Worm (Caenorhabditis elegans) whole organism, late embryonic: ENCODE measurements around the gene F13H6.5.

Experiments
- C38D4.7 ChIP-seq: fragments of 200-800 bp; sonication (Bioruptor generic); optimal IDR thresholded peaks from 2 replicates; lab custom pipeline; 2018; ENCODE audit warnings: mild to moderate bottlenecking, missing genetic modification characterization, moderate library complexity, missing compliant biosample characterization
- F13H6.1 ChIP-seq: sonication (generic microtip); optimal IDR thresholded peaks from 2 replicates; lab custom pipeline; 2016; ENCODE audit warnings: missing genetic modification characterization, missing compliant biosample characterization
- K02D7.2 ChIP-seq: sonication (generic microtip); optimal IDR thresholded peaks from 2 replicates; lab custom pipeline; 2017; ENCODE audit warnings: mild to moderate bottlenecking, missing genetic modification characterization, missing compliant biosample characterization
- K09A11.1 ChIP-seq: sonication (generic microtip); optimal IDR thresholded peaks from 2 replicates; lab custom pipeline; 2017; ENCODE audit warnings: antibody characterized with exemption, mild to moderate bottlenecking, missing genetic modification characterization, missing compliant biosample characterization; ENCODE audit not compliant: insufficient read depth
- ceh-14 ChIP-seq: sonication (generic microtip); optimal IDR thresholded peaks from 2 replicates; lab custom pipeline; 2016; ENCODE audit warnings: missing genotype, missing genetic modification characterization, missing compliant biosample characterization
- ceh-2 ChIP-seq: sonication (generic microtip); optimal IDR thresholded peaks from 2 replicates; lab custom pipeline; 2016; ENCODE audit warnings: missing genotype, missing genetic modification characterization, missing compliant biosample characterization
- ceh-24 ChIP-seq: sonication (generic microtip); optimal IDR thresholded peaks from 2 replicates; lab custom pipeline; 2016; ENCODE audit warnings: mild to moderate bottlenecking, missing genetic modification characterization, missing compliant biosample characterization
- ceh-30 ChIP-seq: fragments of 150-350 bp; optimal IDR thresholded peaks from 2 replicates; lab custom pipeline; 2014; ENCODE audit warnings: missing biosample characterization, missing genetic modification characterization
- ceh-45 ChIP-seq: fragments of 200-800 bp; sonication (Bioruptor generic); IDR thresholded peaks from 2 replicates; pipeline ENCODE4 v1.3.6; 2022; ENCODE audit warnings: missing genetic modification reagents, missing genetic modification characterization, missing compliant biosample characterization
- ceh-9 ChIP-seq: sonication (generic microtip); optimal IDR thresholded peaks from 2 replicates; lab custom pipeline; 2016; ENCODE audit warnings: mild to moderate bottlenecking, missing genetic modification characterization, inconsistent platforms, missing compliant biosample characterization
- che-1 ChIP-seq: sonication (generic microtip); optimal IDR thresholded peaks from 2 replicates; lab custom pipeline; 2016; ENCODE audit warnings: mild to moderate bottlenecking, missing genetic modification characterization, missing compliant biosample characterization
- dmd-4 ChIP-seq: sonication (generic microtip); optimal IDR thresholded peaks from 2 replicates; lab custom pipeline; 2016; ENCODE audit warnings: borderline replicate concordance, missing genetic modification characterization, missing compliant biosample characterization
- dve-1 ChIP-seq: sonication (generic microtip); optimal IDR thresholded peaks from 2 replicates; lab custom pipeline; 2017; ENCODE audit warnings: antibody characterized with exemption, mild to moderate bottlenecking, missing genetic modification characterization, missing compliant biosample characterization
- elt-2 ChIP-seq: sonication (generic microtip); optimal IDR thresholded peaks from 2 replicates; lab custom pipeline; 2016; ENCODE audit warnings: missing genetic modification reagents, missing genetic modification characterization, missing compliant biosample characterization
- elt-4 ChIP-seq: sonication (generic microtip); optimal IDR thresholded peaks from 2 replicates; lab custom pipeline; 2016; ENCODE audit warnings: missing genetic modification characterization, missing compliant biosample characterization
- hlh-15 ChIP-seq: sonication (generic microtip); optimal IDR thresholded peaks from 2 replicates; lab custom pipeline; 2016; ENCODE audit warnings: missing genetic modification characterization, missing compliant biosample characterization
- hlh-6 ChIP-seq: sonication (generic microtip); optimal IDR thresholded peaks from 2 replicates; lab custom pipeline; 2016; ENCODE audit warnings: missing genotype, missing genetic modification characterization, missing compliant biosample characterization
- hlh-8 ChIP-seq: sonication (generic microtip); optimal IDR thresholded peaks from 2 replicates; lab custom pipeline; 2016; ENCODE audit warnings: missing genotype, missing genetic modification characterization, missing compliant biosample characterization
- lin-11 ChIP-seq: fragments of 200-800 bp; sonication (Bioruptor generic); optimal IDR thresholded peaks from 2 replicates; lab custom pipeline; 2018; ENCODE audit warnings: mild to moderate bottlenecking, missing genetic modification characterization, missing compliant biosample characterization
- madf-2 ChIP-seq: sonication (generic microtip); optimal IDR thresholded peaks from 2 replicates; lab custom pipeline; 2017; ENCODE audit warnings: missing genetic modification characterization, missing compliant biosample characterization
- nhr-232 ChIP-seq: sonication (generic microtip); optimal IDR thresholded peaks from 2 replicates; lab custom pipeline; 2016; ENCODE audit warnings: missing genetic modification characterization, missing compliant biosample characterization
- odd-2 ChIP-seq: sonication (generic microtip); optimal IDR thresholded peaks from 2 replicates; lab custom pipeline; 2017; ENCODE audit warnings: antibody characterized with exemption, mild to moderate bottlenecking, missing genetic modification characterization, missing compliant biosample characterization
- pha-2 ChIP-seq: sonication (generic microtip); optimal IDR thresholded peaks from 2 replicates; lab custom pipeline; 2017; ENCODE audit warnings: mild to moderate bottlenecking, missing genetic modification characterization, missing compliant biosample characterization
- pqm-1 ChIP-seq: sonication (generic microtip); optimal IDR thresholded peaks from 2 replicates; lab custom pipeline; 2016; ENCODE audit warnings: missing genetic modification characterization, missing compliant biosample characterization
- pros-1 ChIP-seq: fragments of 150-350 bp; optimal IDR thresholded peaks from 2 replicates; lab custom pipeline; 2014; ENCODE audit warnings: missing biosample characterization, missing genetic modification reagents, missing genetic modification characterization
- ref-2 ChIP-seq: sonication (generic microtip); optimal IDR thresholded peaks from 2 replicates; lab custom pipeline; 2016; ENCODE audit warnings: missing genetic modification characterization, missing compliant biosample characterization
- sdc-2 ChIP-seq: sonication (generic microtip); optimal IDR thresholded peaks from 2 replicates; lab custom pipeline; 2016; ENCODE audit warnings: missing genotype, missing genetic modification characterization, missing compliant biosample characterization
- sox-2 ChIP-seq: fragments of 200-800 bp; sonication (Bioruptor generic); IDR thresholded peaks from 2 replicates; pipeline ENCODE4 v1.3.6; 2022; ENCODE audit warnings: missing genetic modification reagents, missing genetic modification characterization, missing compliant biosample characterization
- sox-4 ChIP-seq: sonication (generic microtip); optimal IDR thresholded peaks from 2 replicates; lab custom pipeline; 2017; ENCODE audit warnings: mild to moderate bottlenecking, missing genetic modification characterization, inconsistent platforms, missing compliant biosample characterization
- syd-9 ChIP-seq: sonication (generic microtip); optimal IDR thresholded peaks from 2 replicates; lab custom pipeline; 2016; ENCODE audit warnings: mild to moderate bottlenecking, missing genetic modification characterization, moderate library complexity, missing compliant biosample characterization
- tbx-2 ChIP-seq: sonication (generic microtip); optimal IDR thresholded peaks from 2 replicates; lab custom pipeline; 2016; ENCODE audit warnings: missing genetic modification characterization, missing compliant biosample characterization
- tbx-7 ChIP-seq: sonication (generic microtip); optimal IDR thresholded peaks from 2 replicates; lab custom pipeline; 2016; ENCODE audit warnings: missing genotype, missing genetic modification characterization, missing compliant biosample characterization
- unc-3 ChIP-seq, 2 experiments: fragments of 200-800 bp in 1 of 2; sonication (Bioruptor generic) in 1 of 2; sonication (generic microtip) in 1 of 2; conservative IDR thresholded peaks in 1 of 2; optimal IDR thresholded peaks in 1 of 2; 2 replicates each; pipeline versions ENCODE4 v1.3.6 to Lab custom; 2016 to 2022; ENCODE audit warnings: missing compliant biosample characterization in 2 of 2, missing genetic modification characterization in 2 of 2, missing genetic modification reagents in 1 of 2
- unc-42 ChIP-seq: sonication (generic microtip); optimal IDR thresholded peaks from 2 replicates; lab custom pipeline; 2016; ENCODE audit warnings: missing genotype, missing genetic modification characterization, missing compliant biosample characterization
- unc-86 ChIP-seq: sonication (generic microtip); optimal IDR thresholded peaks from 2 replicates; lab custom pipeline; 2016; ENCODE audit warnings: missing genetic modification characterization, missing compliant biosample characterization

The F13H6.5 gene

DNA sequence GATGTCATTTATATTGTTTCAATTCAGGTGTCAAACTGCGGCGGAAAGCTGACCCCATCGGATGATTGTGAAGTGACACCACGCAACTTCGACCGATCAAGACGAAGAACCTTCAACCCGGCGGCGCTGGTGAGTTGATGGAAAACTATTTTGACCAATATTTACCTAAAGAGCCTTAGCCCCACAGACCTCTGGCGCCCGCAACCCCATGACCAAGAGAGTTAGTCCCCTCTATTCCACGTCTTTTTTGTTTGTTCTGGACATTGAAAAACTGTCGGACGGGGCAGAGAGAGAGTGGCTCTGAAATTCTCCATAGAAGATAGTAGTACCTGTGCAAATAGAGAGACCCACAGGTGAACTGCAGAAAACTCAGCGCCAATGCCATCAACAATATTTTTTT lies 16.0 kb downstream of the F13H6.5 start:
- TF ChIP-seq ceh-2 (tag; lab: Kevin White, UChicago): no peak
- TF ChIP-seq elt-4 (tag; lab: Kevin White, UChicago): no peak
- no peak for TF ChIP-seq C38D4.7 (GFP tag; lab: Kevin White, UChicago)
- TF ChIP-seq unc-3 (GFP tag; conservative IDR thresholded peaks at IDR 0.05; lab: Robert Waterston, UW): no peak
- TF ChIP-seq unc-3 (tag; optimal IDR thresholded peaks at IDR 0.05; lab: Kevin White, UChicago): no peak
- no peak for TF ChIP-seq unc-42 (tag; lab: Kevin White, UChicago)
- TF ChIP-seq ceh-24 (tag; lab: Kevin White, UChicago): no peak
- TF ChIP-seq pros-1: no peak
- TF ChIP-seq ceh-45 (GFP tag; lab: Robert Waterston, UW): no peak
- TF ChIP-seq madf-2 (tag; lab: Kevin White, UChicago): no peak
- no peak for TF ChIP-seq odd-2

DNA sequence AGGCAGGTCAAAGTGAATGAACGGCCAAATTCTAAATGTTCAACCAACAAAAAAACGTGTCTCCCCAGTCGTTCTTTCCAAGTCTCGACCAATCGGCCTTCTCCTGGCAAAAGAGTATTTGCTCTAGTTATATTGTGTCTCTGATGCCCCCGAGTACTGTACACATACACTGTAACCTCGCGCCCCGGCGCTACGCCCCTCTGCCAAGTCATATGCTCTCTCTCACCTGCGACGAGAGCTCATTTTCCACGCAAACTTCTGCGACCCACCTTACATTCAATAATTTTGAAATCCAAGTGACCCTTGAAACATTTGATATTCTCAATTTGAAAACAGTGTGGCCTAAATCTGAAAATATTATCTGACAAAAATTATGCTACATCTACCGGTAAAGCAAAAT lies 17.5 kb downstream of the F13H6.5 start:
- no peak for TF ChIP-seq sox-2
- peak; percentile 53 for TF ChIP-seq F13H6.1 (tag; lab: Kevin White, UChicago)

DNA sequence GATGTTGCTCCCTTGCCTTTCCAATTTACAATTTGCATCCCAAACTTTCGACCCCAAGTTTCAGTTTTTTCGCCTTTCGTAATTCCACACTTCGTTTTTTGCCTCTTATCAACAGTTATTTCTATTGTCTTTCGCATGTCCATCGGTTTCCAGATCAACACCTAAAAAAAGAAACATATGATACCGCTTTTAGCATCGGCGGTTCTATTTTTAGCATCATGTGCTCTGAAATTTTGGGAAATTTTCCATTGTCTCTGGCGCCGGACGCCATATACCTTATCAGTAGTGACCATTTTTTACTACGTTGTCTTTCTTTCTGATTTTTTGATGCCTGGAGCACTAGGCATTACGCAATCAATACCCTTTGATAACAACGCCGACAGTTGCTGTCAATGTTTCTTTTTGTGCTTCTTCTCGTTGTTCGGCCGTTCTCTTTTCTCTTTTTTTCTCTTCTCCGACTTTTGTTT lies 18.7 kb downstream of the F13H6.5 start, which contains the start of gene bcl-11:
Gene bcl-11 (plus strand): TSS at position 51 of the 467 bp plus-strand sequence.
- TF ChIP-seq elt-2 (tag; lab: Kevin White, UChicago): peak; percentile 22
- no peak for TF ChIP-seq ceh-45 (GFP tag; lab: Robert Waterston, UW)

DNA sequence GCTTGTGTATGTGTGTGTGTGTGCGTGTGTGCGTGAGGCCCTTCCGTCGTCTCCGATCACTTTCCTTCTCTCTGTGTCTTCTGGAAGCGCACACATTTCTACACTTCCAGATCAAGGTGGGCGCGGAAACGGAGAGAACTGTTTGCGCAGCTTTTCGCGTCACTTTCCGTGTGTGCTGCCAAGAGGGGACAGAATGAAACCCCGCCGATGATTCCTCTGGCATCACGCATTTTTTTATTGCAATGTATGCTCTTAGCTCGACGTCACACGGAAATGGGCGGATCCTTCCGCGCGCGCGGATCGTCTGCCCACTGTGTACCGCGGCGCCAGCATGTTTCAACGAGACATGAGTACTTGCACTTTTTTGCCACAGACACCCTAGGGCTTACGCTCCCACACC lies 19.3 kb downstream of the F13H6.5 start:
- TF ChIP-seq F13H6.1 (tag; lab: Kevin White, UChicago) (peak; percentile 55), ceh-14 (tag; lab: Kevin White, UChicago) (no peak)

DNA sequence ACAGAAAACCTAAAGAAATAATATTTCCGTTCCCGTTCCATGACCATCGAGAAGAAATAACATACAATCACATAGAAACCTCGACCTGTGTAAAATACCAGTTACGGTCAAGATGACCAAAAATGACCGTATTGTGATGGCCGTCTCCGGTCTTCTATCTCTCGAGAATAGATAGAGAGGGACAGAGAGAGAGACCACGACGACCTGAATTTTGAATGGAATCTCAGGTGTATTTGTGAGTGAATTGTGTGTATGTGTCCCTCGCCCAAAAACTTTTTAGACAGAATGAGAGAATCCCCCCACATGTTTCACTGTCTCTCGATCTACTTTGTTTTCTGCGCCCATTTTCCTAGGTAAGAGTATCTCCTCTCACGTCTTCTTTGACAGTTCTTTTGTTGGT lies 20.0 kb downstream of the F13H6.5 start:
- no peak for TF ChIP-seq che-1
- TF ChIP-seq ceh-45 (GFP tag; lab: Robert Waterston, UW): no peak
- no peak for TF ChIP-seq dve-1 (tag; lab: Kevin White, UChicago)
- no peak for TF ChIP-seq ceh-9 (tag; lab: Kevin White, UChicago)
- TF ChIP-seq syd-9 (tag; lab: Kevin White, UChicago): no peak
- TF ChIP-seq hlh-15 (tag; lab: Kevin White, UChicago): no peak
- TF ChIP-seq nhr-232 (tag; lab: Kevin White, UChicago): no peak
- no peak for TF ChIP-seq hlh-6
- no peak for TF ChIP-seq sdc-2 (tag; lab: Kevin White, UChicago)
- no peak for TF ChIP-seq lin-11 (tag; lab: Kevin White, UChicago)
- TF ChIP-seq tbx-7: no peak
- TF ChIP-seq tbx-2 (tag; lab: Kevin White, UChicago): no peak
- no peak for TF ChIP-seq ceh-30 (tag; lab: Kevin White, UChicago)
- TF ChIP-seq F13H6.1 (tag; lab: Kevin White, UChicago): no peak
- TF ChIP-seq K02D7.2: no peak
- no peak for TF ChIP-seq unc-86 (tag; lab: Kevin White, UChicago)

DNA sequence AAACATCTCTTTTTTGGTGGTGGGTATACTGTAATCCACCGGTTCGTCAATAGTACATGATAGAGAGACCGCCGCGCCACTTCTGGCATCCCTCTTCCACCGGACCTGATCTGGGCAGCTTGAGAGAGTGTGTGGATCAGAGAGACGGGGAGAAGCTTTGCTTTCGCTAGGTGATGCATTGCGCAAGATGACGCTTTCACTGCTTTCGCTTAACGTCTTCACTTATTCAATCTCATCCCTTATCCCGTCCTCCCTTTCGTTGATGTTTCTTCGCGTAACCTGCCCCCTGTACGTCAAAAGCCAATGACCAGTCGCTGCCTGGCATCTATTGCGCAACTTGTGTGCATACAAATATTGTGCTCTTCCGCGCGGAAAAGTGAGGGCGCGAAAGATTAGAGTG lies 20.5 kb downstream of the F13H6.5 start:
- TF ChIP-seq ceh-2 (tag; lab: Kevin White, UChicago) (no peak), pha-2 (tag; lab: Kevin White, UChicago) (no peak), pqm-1 (tag; lab: Kevin White, UChicago) (no peak), K09A11.1 (tag; lab: Kevin White, UChicago) (no peak), unc-86 (tag; lab: Kevin White, UChicago) (no peak), dmd-4 (tag; lab: Kevin White, UChicago) (peak; percentile 4), unc-42 (tag; lab: Kevin White, UChicago) (no peak), F13H6.1 (tag; lab: Kevin White, UChicago) (peak; percentile 78), sox-4 (no peak), hlh-8 (tag; lab: Kevin White, UChicago) (no peak), ceh-45 (GFP tag; lab: Robert Waterston, UW) (no peak), ref-2 (peak; percentile 75)
